Worm (Caenorhabditis elegans): ENCODE measurements around the gene ipla-1.

ipla-1 gene

DNA sequence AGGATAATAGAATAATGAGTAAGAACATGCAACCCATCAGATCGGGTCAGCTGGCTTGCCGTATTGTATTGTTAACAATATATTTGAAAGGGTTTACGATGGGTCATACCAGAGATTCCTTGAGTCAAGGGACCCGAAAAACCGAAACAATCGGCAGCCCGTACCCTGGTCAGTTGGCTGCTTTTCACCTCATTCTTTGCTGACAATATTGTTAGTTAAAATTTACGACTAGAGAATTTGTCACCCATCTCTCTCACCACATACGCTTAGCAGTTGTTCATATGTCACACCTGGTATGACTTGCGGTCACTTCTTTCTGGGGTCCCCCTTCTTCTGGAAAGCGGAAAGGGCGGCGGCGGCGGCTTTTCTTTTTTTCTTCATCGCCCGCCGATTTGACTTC is 20.1 kb downstream of the ipla-1 start:
- TF ChIP-seq dao-5 (tag; optimal IDR thresholded peaks at IDR 0.05): no peak
- TF ChIP-seq W03F9.2 (tag; optimal IDR thresholded peaks at IDR 0.05): no peak
- no peak for TF ChIP-seq him-1 (tag; optimal IDR thresholded peaks at IDR 0.05)

DNA sequence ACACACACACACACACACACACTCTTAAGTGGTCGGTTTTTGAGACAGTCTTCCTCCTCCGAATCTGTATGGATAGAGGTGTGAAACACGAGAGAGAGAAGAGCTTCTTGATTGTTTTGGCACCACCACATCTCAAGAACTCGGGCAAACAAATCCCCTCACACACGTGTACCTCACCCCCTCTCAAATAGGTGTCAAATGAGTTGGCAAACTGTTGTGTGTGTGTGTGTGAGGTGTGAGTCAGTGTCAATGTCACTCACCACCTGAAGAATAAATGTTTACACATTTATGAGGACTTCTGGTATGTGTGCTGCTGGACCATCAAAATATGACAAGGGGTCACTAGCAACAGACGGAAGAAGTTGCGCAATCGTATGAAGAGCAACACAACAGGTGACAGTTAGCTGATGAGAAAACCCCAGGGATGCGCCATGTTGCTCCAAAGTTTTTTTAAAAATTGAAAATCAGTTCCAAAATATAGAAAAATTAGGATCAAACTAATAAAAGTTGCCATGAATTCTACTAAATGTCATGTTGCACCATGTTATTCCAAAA is 21.2 kb downstream of the ipla-1 start:
- TF ChIP-seq him-1 (tag; optimal IDR thresholded peaks at IDR 0.05) (no peak), dao-5 (tag; optimal IDR thresholded peaks at IDR 0.05) (no peak), W03F9.2 (tag; optimal IDR thresholded peaks at IDR 0.05) (no peak)

DNA sequence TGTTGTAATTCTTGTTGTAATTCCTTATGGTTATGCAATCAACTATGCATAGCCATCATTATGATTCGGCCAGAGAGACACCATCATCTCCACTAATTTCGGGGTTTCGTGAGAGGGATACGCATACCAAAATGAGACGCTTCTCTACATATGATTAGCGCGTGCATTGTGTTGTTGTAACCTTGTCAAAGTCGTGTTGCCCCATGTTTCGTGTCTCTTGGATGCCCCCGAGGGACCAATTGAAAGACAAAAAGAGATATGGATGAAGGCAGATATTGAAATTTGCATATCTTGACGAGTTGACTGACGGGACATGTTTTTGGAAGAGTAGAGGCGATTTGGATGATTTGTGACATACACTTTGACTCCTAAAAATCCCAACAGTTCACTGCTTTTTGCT is 21.8 kb downstream of the ipla-1 start:
- no peak for TF ChIP-seq him-1 (tag; optimal IDR thresholded peaks at IDR 0.05)
- no peak for TF ChIP-seq dao-5 (tag; optimal IDR thresholded peaks at IDR 0.05)

DNA sequence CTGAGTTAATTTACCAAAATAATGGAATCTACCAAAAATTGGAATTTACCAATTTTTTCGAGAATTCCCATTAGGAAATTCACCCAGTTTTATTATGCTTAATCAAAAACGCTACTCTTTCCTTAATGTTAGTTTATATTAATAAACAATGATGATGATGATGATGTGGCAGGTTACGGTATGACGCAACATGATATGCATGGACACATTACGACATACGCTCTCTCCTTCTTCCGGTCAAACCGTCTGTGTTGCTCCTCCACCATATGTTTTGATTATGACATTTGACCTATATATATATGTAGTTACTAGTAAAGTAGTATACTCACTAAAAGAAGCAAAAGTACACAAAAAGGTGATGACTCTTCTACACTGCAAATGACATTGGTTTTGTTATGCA is 23.8 kb downstream of the ipla-1 start:
- TF ChIP-seq W03F9.2 (tag; optimal IDR thresholded peaks at IDR 0.05): no peak
- no peak for TF ChIP-seq dao-5 (tag; optimal IDR thresholded peaks at IDR 0.05)
- no peak for TF ChIP-seq him-1 (tag; optimal IDR thresholded peaks at IDR 0.05)

DNA sequence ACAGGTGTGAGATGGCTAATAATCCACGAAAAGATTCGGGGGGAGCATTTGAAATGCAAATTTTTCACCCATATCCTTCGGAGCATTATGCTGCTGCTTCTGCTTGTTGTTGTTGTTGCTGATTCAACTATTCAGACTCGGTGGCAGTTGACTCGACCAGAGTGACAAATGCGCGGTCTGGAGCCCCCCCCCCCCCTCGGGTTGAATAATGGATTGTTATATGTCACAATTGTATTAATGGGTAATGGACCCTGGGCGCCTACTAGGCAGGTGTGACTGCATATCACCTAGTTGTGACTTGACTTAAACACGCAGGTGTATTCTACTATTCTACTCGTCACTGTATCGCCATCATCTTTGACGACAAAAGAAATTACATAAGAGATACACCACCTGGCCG is 25.6 kb downstream of the ipla-1 start:
- no peak for TF ChIP-seq W03F9.2 (tag; optimal IDR thresholded peaks at IDR 0.05)
- no peak for TF ChIP-seq him-1 (tag; optimal IDR thresholded peaks at IDR 0.05)
- no peak for TF ChIP-seq dao-5 (tag; optimal IDR thresholded peaks at IDR 0.05)

DNA sequence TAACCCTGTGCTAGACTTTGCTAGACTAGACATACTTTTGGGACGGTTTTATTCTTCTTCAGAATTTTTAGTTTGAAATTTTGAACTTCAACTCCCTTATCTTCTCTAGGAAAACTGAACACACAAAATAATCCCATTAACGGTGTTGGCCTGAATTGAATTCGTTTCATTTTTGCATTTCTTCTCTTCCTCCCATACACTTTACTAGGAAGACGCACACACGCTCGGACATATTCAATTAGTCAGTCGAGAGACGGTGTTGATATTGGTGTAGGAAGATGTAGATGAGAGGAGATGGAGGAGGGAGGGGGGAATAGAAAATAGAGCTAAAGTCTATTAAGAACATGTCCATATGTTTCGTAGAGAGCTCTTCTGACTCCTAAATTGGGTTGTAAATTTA is 26.5 kb downstream of the ipla-1 start:
- TF ChIP-seq dao-5 (tag; optimal IDR thresholded peaks at IDR 0.05) (no peak), W03F9.2 (tag; optimal IDR thresholded peaks at IDR 0.05) (no peak), him-1 (tag; optimal IDR thresholded peaks at IDR 0.05) (no peak)

DNA sequence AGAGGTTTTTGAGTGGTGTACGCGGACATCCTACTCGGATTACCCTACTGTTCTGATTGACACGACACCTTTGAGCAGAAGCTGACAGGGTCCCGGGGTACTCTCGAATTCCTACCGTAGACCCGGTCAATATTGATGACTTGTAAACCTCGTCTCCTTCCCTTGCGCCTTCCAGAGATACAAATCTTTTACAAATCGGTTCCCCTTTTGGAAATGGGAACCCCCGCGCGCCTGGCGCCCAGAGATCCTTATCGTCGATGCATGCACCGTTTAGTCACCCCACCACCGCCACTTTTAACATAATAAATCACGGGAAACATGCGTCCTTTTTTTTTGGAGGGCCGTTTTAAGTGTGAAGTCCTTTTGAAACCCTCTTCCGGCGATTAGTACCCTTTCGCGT is 28.1 kb downstream of the ipla-1 start:
- no peak for TF ChIP-seq W03F9.2 (tag; optimal IDR thresholded peaks at IDR 0.05)
- TF ChIP-seq dao-5 (tag; optimal IDR thresholded peaks at IDR 0.05): no peak
- TF ChIP-seq him-1 (tag; optimal IDR thresholded peaks at IDR 0.05): no peak

DNA sequence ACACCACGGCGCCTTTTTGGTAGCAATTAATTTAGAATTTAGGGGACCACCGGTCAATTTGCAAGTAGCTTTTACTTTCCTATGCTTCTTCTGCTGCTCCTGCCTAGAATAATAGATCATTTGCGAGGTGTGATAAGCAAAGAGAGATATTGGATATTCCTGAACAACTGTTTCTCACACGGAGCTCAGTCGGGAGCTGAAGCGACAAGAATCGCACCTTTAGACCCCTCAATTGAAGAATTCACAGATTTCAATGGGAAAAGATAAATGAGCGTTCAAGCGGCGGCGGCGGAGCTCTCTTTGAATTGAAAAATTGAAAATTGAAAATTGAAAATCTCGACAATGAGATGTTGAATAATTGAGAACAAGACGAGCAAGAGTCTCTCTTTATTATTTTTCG is 28.6 kb downstream of the ipla-1 start:
- no peak for TF ChIP-seq W03F9.2 (tag; optimal IDR thresholded peaks at IDR 0.05)
- TF ChIP-seq dao-5 (tag; optimal IDR thresholded peaks at IDR 0.05): no peak
- TF ChIP-seq him-1 (tag; optimal IDR thresholded peaks at IDR 0.05): no peak

DNA sequence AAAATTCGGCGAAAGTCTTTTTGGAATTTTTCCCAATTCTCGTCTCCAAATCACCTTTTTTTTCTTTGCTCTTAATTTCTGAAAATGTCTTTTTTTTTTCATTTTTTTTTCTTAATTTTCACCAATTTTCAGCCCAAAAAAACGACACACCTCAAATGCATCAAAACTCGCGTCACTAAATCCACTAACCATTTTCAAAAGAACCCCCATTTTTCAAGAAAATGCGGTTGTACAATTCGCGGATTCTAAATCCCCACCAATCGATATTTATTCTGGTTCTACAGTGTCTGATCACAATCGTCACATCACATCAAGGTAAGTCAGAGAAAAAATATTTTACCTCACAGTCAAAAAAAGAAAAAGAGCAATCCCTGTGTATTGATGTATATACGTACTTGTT is 29.3 kb downstream of the ipla-1 start, which contains the start of gene vab-1:
vab-1 (plus strand) TSS at position 133 of the 400 bp plus-strand sequence.
- TF ChIP-seq dao-5 (tag; optimal IDR thresholded peaks at IDR 0.05): no peak
- no peak for TF ChIP-seq him-1 (tag; optimal IDR thresholded peaks at IDR 0.05)
- no peak for TF ChIP-seq W03F9.2 (tag; optimal IDR thresholded peaks at IDR 0.05)

DNA sequence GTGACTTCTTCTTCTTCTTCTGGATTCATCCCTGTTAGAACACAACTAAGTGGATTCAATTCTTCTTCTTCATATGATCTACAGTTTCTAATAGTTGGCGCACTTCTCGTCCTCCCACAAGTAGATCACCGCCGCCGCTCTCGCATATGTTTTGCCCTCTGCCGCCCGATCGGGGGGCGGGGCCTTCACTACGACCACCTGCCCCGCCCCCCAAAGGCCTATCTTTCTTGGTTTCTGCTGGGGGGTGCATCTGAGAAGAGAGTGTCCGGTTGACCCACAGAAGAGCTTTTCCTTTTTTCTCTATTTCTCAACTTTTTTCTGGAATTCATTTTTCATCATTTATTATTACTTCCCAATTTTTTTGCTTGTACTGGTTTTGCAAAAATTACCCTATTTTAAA is 30.0 kb downstream of the ipla-1 start:
- TF ChIP-seq him-1 (tag; optimal IDR thresholded peaks at IDR 0.05): peak; percentile 16
- TF ChIP-seq dao-5 (tag; optimal IDR thresholded peaks at IDR 0.05): no peak

DNA sequence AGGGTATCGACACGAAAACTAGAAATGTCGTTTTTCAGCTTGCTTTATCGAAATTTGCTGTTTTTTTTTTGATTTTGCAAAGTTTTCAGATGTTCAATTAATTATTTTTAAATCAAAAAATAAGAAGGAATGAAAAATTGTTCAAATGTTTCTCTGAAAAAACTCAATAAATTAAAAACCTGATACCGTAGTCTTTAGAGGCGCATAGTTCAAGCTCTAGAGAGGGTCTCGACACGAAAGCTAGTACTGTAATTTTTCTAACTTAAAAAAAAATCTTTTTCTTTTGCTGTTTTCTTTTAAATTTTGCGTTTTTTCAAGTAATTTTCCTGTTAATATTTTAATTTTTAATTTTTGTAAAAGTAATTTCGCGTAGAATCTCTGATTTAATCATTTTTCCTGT is 34.9 kb downstream of the ipla-1 start:
- TF ChIP-seq him-1 (tag; optimal IDR thresholded peaks at IDR 0.05): no peak
- TF ChIP-seq dao-5 (tag; optimal IDR thresholded peaks at IDR 0.05): no peak
- TF ChIP-seq W03F9.2 (tag; optimal IDR thresholded peaks at IDR 0.05): no peak

DNA sequence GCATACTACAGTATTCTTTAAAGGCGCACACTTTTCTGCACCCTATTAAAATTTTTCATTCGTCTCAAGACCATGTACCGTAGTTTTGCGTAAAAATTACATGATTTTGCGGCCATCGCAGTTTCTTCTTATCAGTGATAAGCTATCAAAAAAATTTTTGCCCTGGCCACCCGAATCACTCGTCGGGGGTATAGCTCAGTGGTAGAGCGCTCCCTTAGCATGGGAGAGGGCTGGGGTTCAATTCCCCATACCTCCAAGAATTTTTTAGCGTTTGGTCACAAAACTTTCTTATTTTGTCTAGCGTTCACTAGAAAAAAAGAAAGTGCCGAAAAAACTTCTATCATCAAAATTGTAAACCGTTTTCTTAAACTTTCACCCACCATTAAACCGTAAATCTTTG is 36.0 kb downstream of the ipla-1 start:
- TF ChIP-seq W03F9.2 (tag; optimal IDR thresholded peaks at IDR 0.05): no peak
- no peak for TF ChIP-seq him-1 (tag; optimal IDR thresholded peaks at IDR 0.05)
- TF ChIP-seq dao-5 (tag; optimal IDR thresholded peaks at IDR 0.05): no peak

DNA sequence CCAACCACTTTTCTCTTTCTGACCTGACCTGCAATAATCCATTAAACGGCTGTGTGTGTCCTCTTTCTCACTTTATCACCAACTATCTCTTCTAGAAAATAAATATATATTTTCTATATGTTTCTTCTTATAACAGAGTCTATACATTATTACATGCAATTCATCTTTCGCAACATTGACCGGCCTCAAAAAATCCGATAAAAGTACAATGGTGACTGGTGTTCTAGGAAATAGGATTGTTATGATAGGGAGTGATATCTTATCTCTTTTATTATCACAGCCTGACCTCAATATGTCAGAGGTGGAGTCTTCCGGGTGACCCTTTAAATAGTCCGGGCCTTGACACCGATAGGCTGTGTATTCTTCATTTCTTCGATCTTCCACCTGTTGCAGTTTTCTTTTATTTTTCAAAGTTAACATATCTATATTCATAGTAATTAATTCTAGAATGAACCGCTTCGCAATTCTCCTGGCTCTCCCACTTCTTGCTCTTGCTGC is 38.6 kb downstream of the ipla-1 start, which contains the start of gene dao-2:
dao-2 (plus strand) TSS at position 448 of the 498 bp plus-strand sequence.
- no peak for TF ChIP-seq dao-5 (tag; optimal IDR thresholded peaks at IDR 0.05)

DNA sequence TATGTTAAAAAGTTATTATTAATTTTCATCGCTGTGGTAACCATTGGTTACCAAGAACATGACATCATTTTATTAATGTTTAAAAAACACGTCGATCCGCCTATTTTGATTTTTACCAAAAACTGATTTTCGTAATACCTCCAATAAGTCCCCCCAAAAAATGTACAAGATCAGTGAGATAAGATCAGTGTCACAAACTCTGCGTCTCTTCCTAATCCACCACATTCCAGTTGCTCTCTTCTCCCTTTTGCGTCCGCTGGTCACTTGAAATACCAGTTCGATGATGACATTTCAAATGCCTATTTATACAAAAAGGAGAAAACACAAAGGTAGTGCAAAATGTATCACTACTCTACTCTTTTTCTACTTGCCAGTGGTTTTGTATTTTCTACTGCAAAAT is 41.1 kb downstream of the ipla-1 start, which contains the start of gene M03A1.8:
M03A1.8 (plus strand) TSS at position 269 of the 400 bp plus-strand sequence.
- TF ChIP-seq him-1 (tag; optimal IDR thresholded peaks at IDR 0.05) (no peak), dao-5 (tag; optimal IDR thresholded peaks at IDR 0.05) (no peak), W03F9.2 (tag; optimal IDR thresholded peaks at IDR 0.05) (no peak)

DNA sequence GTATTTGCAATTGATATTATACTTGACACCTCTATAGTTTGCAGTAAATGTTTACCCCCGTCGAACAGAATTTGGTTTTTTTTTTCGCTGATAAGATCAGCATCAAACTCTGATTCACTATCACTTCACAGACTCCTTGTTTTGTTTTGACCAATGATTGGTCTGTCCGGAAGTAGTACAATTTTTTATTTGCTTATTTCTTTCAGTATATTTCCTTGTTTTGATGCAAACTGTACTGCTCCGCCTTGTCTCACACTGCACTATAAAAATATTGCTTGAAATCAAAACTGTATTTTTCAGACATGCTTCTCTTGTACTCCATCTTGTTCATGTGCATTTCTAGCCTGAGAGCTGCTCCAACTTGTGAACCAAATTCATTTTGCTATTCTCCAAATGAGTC is 43.7 kb downstream of the ipla-1 start, which contains the start of gene M03A1.3:
M03A1.3 (plus strand) TSS at position 301 of the 400 bp plus-strand sequence.
- TF ChIP-seq him-1 (tag; optimal IDR thresholded peaks at IDR 0.05) (no peak), W03F9.2 (tag; optimal IDR thresholded peaks at IDR 0.05) (no peak)
